Worm (Caenorhabditis elegans) whole organism, young adult: ENCODE results near the gene ogdh-1.

ENCODE experiments used
- B0261.1 ChIP-seq: sonication (generic microtip); optimal IDR thresholded peaks from 2 replicates; lab custom pipeline; 2016; ENCODE audit warnings: mild to moderate bottlenecking, missing genetic modification characterization, moderate library complexity, missing compliant biosample characterization
- B0336.3 ChIP-seq: fragments of 200-800 bp; sonication (Bioruptor generic); IDR thresholded peaks from 2 replicates; pipeline ENCODE4 v1.3.6; 2022; ENCODE audit warnings: missing genetic modification characterization, missing compliant biosample characterization
- C06A6.2 ChIP-seq: fragments of 200-800 bp; sonication (Bioruptor generic); conservative IDR thresholded peaks from 2 replicates; pipeline ENCODE4 v1.3.6; 2022; ENCODE audit warnings: missing genetic modification characterization, missing compliant biosample characterization
- D2030.7 ChIP-seq: fragments of 200-800 bp; sonication (Bioruptor generic); IDR thresholded peaks from 2 replicates; pipeline ENCODE4 v1.3.6; 2022; ENCODE audit warnings: missing genetic modification reagents, missing genetic modification characterization, missing compliant biosample characterization
- F10E7.11 ChIP-seq: sonication (generic microtip); optimal IDR thresholded peaks from 2 replicates; lab custom pipeline; 2017; ENCODE audit warnings: mild to moderate bottlenecking, missing genetic modification characterization, moderate library complexity, missing compliant biosample characterization
- F22D6.2 ChIP-seq: sonication (generic microtip); optimal IDR thresholded peaks from 2 replicates; lab custom pipeline; 2016; ENCODE audit warnings: mild to moderate bottlenecking, missing genetic modification characterization, missing compliant biosample characterization
- F37B4.10 ChIP-seq: fragments of 200-800 bp; sonication (Bioruptor generic); IDR thresholded peaks from 2 replicates; pipeline ENCODE4 v1.3.6; 2022; ENCODE audit warnings: missing genetic modification characterization, missing compliant biosample characterization
- F39B2.1 ChIP-seq: fragments of 200-800 bp; sonication (Bioruptor generic); IDR thresholded peaks from 2 replicates; pipeline ENCODE4 v1.3.6; 2022; ENCODE audit warnings: missing genetic modification reagents, missing genetic modification characterization, missing compliant biosample characterization
- F49E8.2 ChIP-seq: sonication (generic microtip); optimal IDR thresholded peaks from 3 replicates; lab custom pipeline; 2017; ENCODE audit warnings: missing genetic modification characterization, mild to moderate bottlenecking, missing compliant biosample characterization, antibody characterized with exemption, moderate library complexity; ENCODE audit not compliant: insufficient read depth
- F52B5.7 ChIP-seq: sonication (generic microtip); optimal IDR thresholded peaks from 2 replicates; lab custom pipeline; 2016; ENCODE audit warnings: mild to moderate bottlenecking, missing genetic modification characterization, missing compliant biosample characterization
- F55B11.4 ChIP-seq: sonication (generic microtip); optimal IDR thresholded peaks from 2 replicates; lab custom pipeline; 2016; ENCODE audit warnings: missing compliant biosample characterization, missing genetic modification characterization, borderline replicate concordance; ENCODE audit not compliant: insufficient read depth
- K11D2.4 ChIP-seq: fragments of 200-800 bp; sonication (Bioruptor generic); IDR thresholded peaks from 2 replicates; pipeline ENCODE4 v1.3.6; 2022; ENCODE audit warnings: missing genetic modification reagents, missing genetic modification characterization, missing compliant biosample characterization
- T26A5.8 ChIP-seq: sonication (generic microtip); optimal IDR thresholded peaks from 2 replicates; lab custom pipeline; 2016; ENCODE audit warnings: missing genetic modification characterization, missing compliant biosample characterization
- Y53G8AR.9 ChIP-seq: fragments of 200-800 bp; sonication (Bioruptor generic); conservative IDR thresholded peaks from 2 replicates; pipeline ENCODE4 v1.3.6; 2022; ENCODE audit warnings: missing genetic modification reagents, missing genetic modification characterization, missing compliant biosample characterization
- Y56A3A.18 ChIP-seq: fragments of 200-800 bp; sonication (Bioruptor generic); IDR thresholded peaks from 2 replicates; pipeline ENCODE4 v1.3.6; 2022; ENCODE audit warnings: missing genetic modification reagents, missing genetic modification characterization, missing compliant biosample characterization
- akir-1 ChIP-seq: fragments of 200-800 bp; sonication (Bioruptor generic); optimal IDR thresholded peaks from 2 replicates; lab custom pipeline; 2018; ENCODE audit warnings: mild to moderate bottlenecking, missing genetic modification characterization, moderate library complexity, missing compliant biosample characterization
- aptf-2 ChIP-seq: fragments of 200-800 bp; sonication (Bioruptor generic); conservative IDR thresholded peaks from 2 replicates; pipeline ENCODE4 v1.3.6; 2022; ENCODE audit warnings: missing genetic modification reagents, missing genetic modification characterization, missing compliant biosample characterization
- aptf-3 ChIP-seq: fragments of 200-800 bp; sonication (Bioruptor generic); IDR thresholded peaks from 2 replicates; pipeline ENCODE4 v1.3.6; 2022; ENCODE audit warnings: missing genetic modification characterization, missing compliant biosample characterization
- atf-7 ChIP-seq: sonication (generic microtip); optimal IDR thresholded peaks from 2 replicates; lab custom pipeline; 2017; ENCODE audit warnings: mild to moderate bottlenecking, missing genetic modification characterization, missing compliant biosample characterization
- attf-3 ChIP-seq: fragments of 200-800 bp; sonication (Bioruptor generic); conservative IDR thresholded peaks from 2 replicates; pipeline ENCODE4 v1.3.6; 2022; ENCODE audit warnings: missing genetic modification reagents, missing genetic modification characterization, missing compliant biosample characterization
- attf-5 ChIP-seq: fragments of 200-800 bp; sonication (Bioruptor generic); optimal IDR thresholded peaks from 2 replicates; lab custom pipeline; 2018; ENCODE audit warnings: mild to moderate bottlenecking, missing genetic modification characterization, missing compliant biosample characterization
- cebp-1 ChIP-seq, 2 experiments: fragments of 200-800 bp in 1 of 2; sonication (Bioruptor generic) in 1 of 2; sonication (generic microtip) in 1 of 2; IDR thresholded peaks in 1 of 2; optimal IDR thresholded peaks in 1 of 2; 2 replicates each; pipeline versions ENCODE4 v1.3.6 to Lab custom; 2017 to 2022; ENCODE audit warnings: missing compliant biosample characterization in 2 of 2, missing genetic modification characterization in 2 of 2, mild to moderate bottlenecking in 1 of 2, missing genetic modification reagents in 1 of 2, moderate library complexity in 1 of 2
- cebp-2 ChIP-seq: fragments of 200-800 bp; sonication (Bioruptor generic); IDR thresholded peaks from 2 replicates; pipeline ENCODE4 v1.3.6; 2022; ENCODE audit warnings: missing genetic modification characterization, missing compliant biosample characterization
- ceh-40 ChIP-seq: fragments of 200-800 bp; sonication (Bioruptor generic); IDR thresholded peaks from 2 replicates; pipeline ENCODE4 v1.3.6; 2022; ENCODE audit warnings: missing genetic modification characterization, missing compliant biosample characterization
- ceh-58 ChIP-seq: fragments of 200-800 bp; sonication (Bioruptor generic); IDR thresholded peaks from 2 replicates; pipeline ENCODE4 v1.3.6; 2022; ENCODE audit warnings: missing genetic modification characterization, missing compliant biosample characterization
- ceh-79 ChIP-seq: sonication (generic microtip); optimal IDR thresholded peaks from 2 replicates; lab custom pipeline; 2017; ENCODE audit warnings: mild to moderate bottlenecking, missing genetic modification characterization, missing compliant biosample characterization
- dpff-1 ChIP-seq: sonication (generic microtip); optimal IDR thresholded peaks from 2 replicates; lab custom pipeline; 2017; ENCODE audit warnings: mild to moderate bottlenecking, missing genetic modification characterization, missing compliant biosample characterization
- dpl-1 ChIP-seq: fragments of 150-350 bp; optimal IDR thresholded peaks from 2 replicates; lab custom pipeline; 2014; ENCODE audit warnings: missing biosample characterization, missing genetic modification reagents, missing genetic modification characterization
- him-1 ChIP-seq: sonication (generic microtip); optimal IDR thresholded peaks from 2 replicates; lab custom pipeline; 2016; ENCODE audit warnings: missing genotype, missing genetic modification reagents, missing genetic modification characterization, missing compliant biosample characterization
- hlh-26 ChIP-seq: fragments of 200-800 bp; sonication (Bioruptor generic); conservative IDR thresholded peaks from 2 replicates; pipeline ENCODE4 v1.3.6; 2022; ENCODE audit warnings: missing genetic modification reagents, missing genetic modification characterization, missing compliant biosample characterization
- lag-1 ChIP-seq: fragments of 200-800 bp; sonication (Bioruptor generic); IDR thresholded peaks from 2 replicates; pipeline ENCODE4 v1.3.6; 2022; ENCODE audit warnings: missing genetic modification reagents, missing genetic modification characterization, missing compliant biosample characterization
- let-526 ChIP-seq: fragments of 200-800 bp; sonication (Bioruptor generic); IDR thresholded peaks from 2 replicates; pipeline ENCODE4 v1.3.6; 2022; ENCODE audit warnings: missing genetic modification reagents, missing genetic modification characterization, missing compliant biosample characterization
- lin-35 ChIP-seq, 3 experiments: fragments of 150-350 bp in 2 of 3; sonication (generic microtip) in 1 of 3; optimal IDR thresholded peaks; 2 replicates each; lab custom pipeline; 2014 to 2018; ENCODE audit warnings: missing biosample characterization in 3 of 3, missing genetic modification characterization in 3 of 3, missing genetic modification reagents in 3 of 3
- lir-1 ChIP-seq: fragments of 200-800 bp; sonication (Bioruptor generic); conservative IDR thresholded peaks from 2 replicates; pipeline ENCODE4 v1.3.6; 2022; ENCODE audit warnings: missing genetic modification reagents, missing genetic modification characterization, missing compliant biosample characterization
- madf-3 ChIP-seq: fragments of 200-800 bp; sonication (Bioruptor generic); IDR thresholded peaks from 2 replicates; pipeline ENCODE4 v1.3.6; 2022; ENCODE audit warnings: missing genetic modification reagents, missing genetic modification characterization, missing compliant biosample characterization
- nfya-2 ChIP-seq: fragments of 200-800 bp; sonication (Bioruptor generic); IDR thresholded peaks from 2 replicates; pipeline ENCODE4 v1.3.6; 2022; ENCODE audit warnings: missing genetic modification reagents, missing genetic modification characterization, missing compliant biosample characterization
- nhr-80 ChIP-seq: sonication (generic microtip); optimal IDR thresholded peaks from 2 replicates; lab custom pipeline; 2016; ENCODE audit warnings: missing genetic modification characterization, missing compliant biosample characterization
- pbrm-1 ChIP-seq: fragments of 200-800 bp; sonication (Bioruptor generic); IDR thresholded peaks from 2 replicates; pipeline ENCODE4 v1.3.6; 2022; ENCODE audit warnings: missing genetic modification reagents, missing genetic modification characterization, missing compliant biosample characterization
- rec-8 ChIP-seq, 2 experiments: sonication (generic microtip); optimal IDR thresholded peaks; 2 replicates each; lab custom pipeline; 2016; ENCODE audit warnings: mild to moderate bottlenecking in 2 of 2, missing genetic modification characterization in 2 of 2, missing genetic modification reagents in 2 of 2, missing genotype in 2 of 2, missing biosample characterization in 1 of 2, missing compliant biosample characterization in 1 of 2, moderate library complexity in 1 of 2
- somi-1 ChIP-seq: fragments of 200-800 bp; sonication (Bioruptor generic); optimal IDR thresholded peaks from 2 replicates; lab custom pipeline; 2018; ENCODE audit warnings: mild to moderate bottlenecking, missing genetic modification characterization, missing compliant biosample characterization
- sptf-2 ChIP-seq: fragments of 200-800 bp; sonication (Bioruptor generic); optimal IDR thresholded peaks from 2 replicates; lab custom pipeline; 2018; ENCODE audit warnings: mild to moderate bottlenecking, missing genetic modification characterization, missing compliant biosample characterization
- tlf-1 ChIP-seq: fragments of 200-800 bp; sonication (Bioruptor generic); optimal IDR thresholded peaks from 2 replicates; lab custom pipeline; 2018; ENCODE audit warnings: mild to moderate bottlenecking, missing genetic modification characterization, missing compliant biosample characterization
- zim-3 ChIP-seq: sonication (generic microtip); optimal IDR thresholded peaks from 2 replicates; lab custom pipeline; 2017; ENCODE audit warnings: mild to moderate bottlenecking, missing genetic modification characterization, moderate library complexity, missing compliant biosample characterization
- ztf-22 ChIP-seq: fragments of 200-800 bp; sonication (Bioruptor generic); optimal IDR thresholded peaks from 2 replicates; lab custom pipeline; 2018; ENCODE audit warnings: mild to moderate bottlenecking, missing genetic modification characterization, moderate library complexity, missing compliant biosample characterization
- ztf-25 ChIP-seq: fragments of 200-800 bp; sonication (Bioruptor generic); IDR thresholded peaks from 2 replicates; pipeline ENCODE4 v1.3.6; 2022; ENCODE audit warnings: missing genetic modification reagents, missing genetic modification characterization, missing compliant biosample characterization
- ztf-26 ChIP-seq: sonication (generic microtip); optimal IDR thresholded peaks from 2 replicates; lab custom pipeline; 2017; ENCODE audit warnings: missing genetic modification characterization, missing compliant biosample characterization
- ztf-28 ChIP-seq: fragments of 200-800 bp; sonication (Bioruptor generic); IDR thresholded peaks from 2 replicates; pipeline ENCODE4 v1.3.6; 2022; ENCODE audit warnings: missing genetic modification reagents, missing genetic modification characterization, missing compliant biosample characterization
- ztf-6 ChIP-seq: fragments of 200-800 bp; sonication (Bioruptor generic); IDR thresholded peaks from 2 replicates; pipeline ENCODE4 v1.3.6; 2022; ENCODE audit warnings: missing genetic modification reagents, missing genetic modification characterization, missing compliant biosample characterization

ogdh-1 gene

ce11 chrIV:4652365-4652844 lies 51.4 kb downstream of the ogdh-1 start, which contains the start of gene F29B9.5 (continued):
- TF ChIP-seq cebp-2 (GFP tag; lab: Robert Waterston, UW) (0 out of 2 replicates have a peak, but pooled peaks have one; percentile 41), let-526 (GFP tag; lab: Robert Waterston, UW) (no peak), attf-3 (no peak), tlf-1 (GFP tag; lab: Kevin White, UChicago) (peak; percentile 6), akir-1 (GFP tag; lab: Kevin White, UChicago) (no peak), ztf-28 (GFP tag; lab: Robert Waterston, UW) (no peak), cebp-1 (GFP tag; IDR thresholded peaks at IDR 0.05; lab: Robert Waterston, UW) (no peak), cebp-1 (tag; optimal IDR thresholded peaks at IDR 0.05; lab: Kevin White, UChicago) (peak; percentile 4), pbrm-1 (GFP tag; lab: Robert Waterston, UW) (peak; percentile 51; the same call in 1 of the 2 replicates), nfya-2 (GFP tag; lab: Robert Waterston, UW) (0 out of 2 replicates have a peak, but pooled peaks have one; percentile 22), nhr-80 (tag; lab: Kevin White, UChicago) (no peak), C06A6.2 (GFP tag; lab: Robert Waterston, UW) (no peak), somi-1 (GFP tag; lab: Kevin White, UChicago) (no peak), sptf-2 (GFP tag; lab: Kevin White, UChicago) (no peak), dpff-1 (tag; lab: Kevin White, UChicago) (no peak), atf-7 (tag; lab: Kevin White, UChicago) (peak; percentile 13), F10E7.11 (no peak), lag-1 (no peak), madf-3 (GFP tag; lab: Robert Waterston, UW) (no peak), lin-35 (GFP tag; optimal IDR thresholded peaks at IDR 0.05; lab: Kevin White, UChicago) (no peak), ztf-26 (no peak), F52B5.7 (peak; percentile 42), lir-1 (GFP tag; lab: Robert Waterston, UW) (no peak), ztf-6 (GFP tag; lab: Robert Waterston, UW) (no peak), attf-5 (GFP tag; lab: Kevin White, UChicago) (no peak), Y56A3A.18 (GFP tag; lab: Robert Waterston, UW) (peak; percentile 36; the same call in 1 of the 2 replicates), zim-3 (tag; lab: Kevin White, UChicago) (peak; percentile 13), ceh-40 (GFP tag; lab: Robert Waterston, UW) (0 out of 2 replicates have a peak, but pooled peaks have one; percentile 26), him-1 (tag; lab: Kevin White, UChicago) (no peak), dpl-1 (GFP tag; lab: Kevin White, UChicago) (no peak), F37B4.10 (GFP tag; lab: Robert Waterston, UW) (no peak), ztf-25 (GFP tag; lab: Robert Waterston, UW) (no peak)

- TF ChIP-seq F22D6.2 (tag; lab: Kevin White, UChicago) (no peak), rec-8 (tag; optimal IDR thresholded peaks at IDR 0.05; lab: Kevin White, UChicago) (no peak), ztf-28 (GFP tag; lab: Robert Waterston, UW) (no peak), T26A5.8 (tag; lab: Kevin White, UChicago) (no peak), ceh-58 (GFP tag; lab: Robert Waterston, UW) (no peak), sptf-2 (GFP tag; lab: Kevin White, UChicago) (no peak), aptf-3 (GFP tag; lab: Robert Waterston, UW) (no peak), F55B11.4 (tag; lab: Kevin White, UChicago) (no peak), aptf-2 (no peak), Y53G8AR.9 (GFP tag; lab: Robert Waterston, UW) (peak; percentile 80), B0261.1 (no peak), ztf-22 (GFP tag; lab: Kevin White, UChicago) (no peak), K11D2.4 (no peak), F39B2.1 (GFP tag; lab: Robert Waterston, UW) (no peak), ceh-79 (no peak), hlh-26 (no peak), akir-1 (GFP tag; lab: Kevin White, UChicago) (no peak), B0336.3 (GFP tag; lab: Robert Waterston, UW) (peak; percentile 81), D2030.7 (GFP tag; lab: Robert Waterston, UW) (peak; percentile 81), F49E8.2 (peak; percentile 52)
Observed at ce11 chrIV:4650624-4651094, 53.2 kb downstream of the ogdh-1 start, which contains the start of gene ubc-9. Gene ubc-9 (plus strand): TSS chrIV:4651044.
